Fruit fly (Drosophila melanogaster) whole organism, embryonic: ENCODE data around the gene CG9263.

ENCODE experiments used
- CG1603 ChIP-seq: fragments of 200-800 bp; sonication (Bioruptor generic); optimal IDR thresholded peaks from 2 replicates; lab custom pipeline; 2019; ENCODE audit warnings: missing biosample characterization, mild to moderate bottlenecking, missing genetic modification characterization, moderate library complexity
- CG7372 ChIP-seq: fragments of 200-800 bp; sonication (Bioruptor generic); IDR thresholded peaks from 2 replicates; pipeline ENCODE4 v1.3.6; 2022; ENCODE audit warnings: missing biosample characterization, missing genetic modification characterization
- CG7839 ChIP-seq: fragments of 200-800 bp; sonication (Bioruptor generic); optimal IDR thresholded peaks from 3 replicates; lab custom pipeline; 2018; ENCODE audit warnings: missing biosample characterization, mild to moderate bottlenecking, missing genetic modification characterization, moderate library complexity
- CkIIα-i1 ChIP-seq: fragments of 200-800 bp; sonication (Bioruptor generic); IDR thresholded peaks from 2 replicates; pipeline ENCODE4 v1.3.6; 2022; ENCODE audit warnings: missing biosample characterization, missing genetic modification characterization
- Eip74EF ChIP-seq, 2 experiments: fragments of 200-800 bp in 1 of 2; fragments of >200 bp in 1 of 2; sonication (Bioruptor generic) in 1 of 2; optimal IDR thresholded peaks; 2 replicates each; lab custom pipeline; 2017 to 2019; ENCODE audit warnings: missing biosample characterization in 2 of 2, missing genetic modification characterization in 2 of 2, mild to moderate bottlenecking in 1 of 2, moderate library complexity in 1 of 2
- Hr3 ChIP-seq: fragments of 200-800 bp; sonication (Bioruptor generic); optimal IDR thresholded peaks from 3 replicates; lab custom pipeline; 2016; ENCODE audit warnings: missing biosample characterization, missing genetic modification characterization
- Nf-YA ChIP-seq: fragments of 200-800 bp; sonication (Bioruptor generic); IDR thresholded peaks from 2 replicates; pipeline ENCODE4 v1.3.6; 2022; ENCODE audit warnings: missing biosample characterization, missing genetic modification characterization
- Ptx1 ChIP-seq: fragments of 200-800 bp; sonication (Bioruptor generic); IDR thresholded peaks from 2 replicates; pipeline ENCODE4 v1.3.6; 2022; ENCODE audit warnings: missing biosample characterization, missing genetic modification characterization
- Spps ChIP-seq: fragments of 200-800 bp; sonication (Bioruptor generic); optimal IDR thresholded peaks from 2 replicates; lab custom pipeline; 2018; ENCODE audit warnings: missing biosample characterization, mild to moderate bottlenecking, missing genetic modification characterization
- cwo ChIP-seq: fragments of 200-800 bp; sonication (Bioruptor generic); optimal IDR thresholded peaks from 3 replicates; lab custom pipeline; 2017; ENCODE audit warnings: missing biosample characterization, missing genetic modification characterization, mild to moderate bottlenecking, moderate library complexity, missing genetic modification reagents
- fru ChIP-seq: fragments of >200 bp; optimal IDR thresholded peaks from 2 replicates; lab custom pipeline; 2017
- mld ChIP-seq: fragments of 200-800 bp; sonication (Bioruptor generic); IDR thresholded peaks from 3 replicates; pipeline ENCODE4 v1.3.6; 2022; ENCODE audit warnings: missing biosample characterization, missing genetic modification characterization; ENCODE audit not compliant: partially characterized antibody
- psq ChIP-seq: fragments of 200-800 bp; sonication (Bioruptor generic); optimal IDR thresholded peaks from 2 replicates; lab custom pipeline; 2017; ENCODE audit warnings: missing biosample characterization, missing genetic modification characterization

DNA sequence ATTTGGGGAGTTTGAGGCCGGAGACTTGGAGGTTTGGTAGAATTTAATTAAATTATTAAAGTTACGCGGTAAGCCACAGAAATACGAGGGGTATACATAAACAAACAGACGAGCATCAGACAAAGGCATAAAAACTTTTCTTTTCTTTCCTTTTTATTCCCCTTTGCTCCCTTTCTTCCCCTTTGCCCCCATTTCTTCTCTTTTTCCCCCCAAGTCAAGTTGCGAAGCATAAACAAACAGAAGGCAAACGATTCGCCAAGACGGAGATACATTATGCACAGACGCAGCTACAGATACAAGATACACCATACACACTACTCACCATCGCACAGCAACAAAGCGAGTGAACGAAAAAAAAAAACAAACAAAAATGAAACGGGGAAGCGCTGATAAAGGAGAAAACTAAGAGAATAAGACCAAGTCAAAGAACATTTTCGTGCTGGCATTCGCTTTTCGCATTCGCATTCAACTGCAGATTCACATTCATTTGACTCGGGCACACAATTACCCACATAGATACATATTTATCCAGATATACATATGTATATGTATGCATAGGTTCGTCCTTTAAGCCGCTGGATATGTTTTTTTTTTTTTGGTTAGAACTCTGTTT, 12.3 kb upstream of the CG9263 start:
- no peak for TF ChIP-seq psq
- no peak for TF ChIP-seq fru
- TF ChIP-seq CG1603 (tag; lab: Kevin White, UChicago), result no peak
- TF ChIP-seq mld (GFP tag; lab: Robert Waterston, UW), result no peak
- no peak for TF ChIP-seq CkIIα-i1 (GFP tag; lab: Robert Waterston, UW)
- TF ChIP-seq Hr3 (GFP tag; lab: Kevin White, UChicago), result no peak
- TF ChIP-seq Ptx1, result no peak
- no peak for TF ChIP-seq cwo (GFP tag; lab: Kevin White, UChicago)
- no peak for TF ChIP-seq CG7372 (GFP tag; lab: Robert Waterston, UW)
- TF ChIP-seq CG7839 (tag; lab: Kevin White, UChicago), result no peak
- TF ChIP-seq Nf-YA (GFP tag; lab: Robert Waterston, UW), result no peak
- no peak for TF ChIP-seq Eip74EF (GFP tag; optimal IDR thresholded peaks at IDR 0.05; lab: Kevin White, UChicago)
- TF ChIP-seq Spps (tag; lab: Kevin White, UChicago), result no peak
